Worm (Caenorhabditis elegans) whole organism, L4/young adult: ENCODE measurements around the gene pgp-11.

Experiments used
- W03F9.2 ChIP-seq: fragments of 150-350 bp; optimal IDR thresholded peaks from 2 replicates; lab custom pipeline; 2014; ENCODE audit warnings: missing biosample characterization, missing genetic modification characterization
- dao-5 ChIP-seq: sonication (generic microtip); optimal IDR thresholded peaks from 2 replicates; lab custom pipeline; 2016; ENCODE audit warnings: missing genotype, missing genetic modification characterization, moderate library complexity, missing compliant biosample characterization
- him-1 ChIP-seq: sonication (generic microtip); optimal IDR thresholded peaks from 2 replicates; lab custom pipeline; 2016; ENCODE audit warnings: missing genotype, missing genetic modification reagents, missing genetic modification characterization, missing compliant biosample characterization

DNA sequence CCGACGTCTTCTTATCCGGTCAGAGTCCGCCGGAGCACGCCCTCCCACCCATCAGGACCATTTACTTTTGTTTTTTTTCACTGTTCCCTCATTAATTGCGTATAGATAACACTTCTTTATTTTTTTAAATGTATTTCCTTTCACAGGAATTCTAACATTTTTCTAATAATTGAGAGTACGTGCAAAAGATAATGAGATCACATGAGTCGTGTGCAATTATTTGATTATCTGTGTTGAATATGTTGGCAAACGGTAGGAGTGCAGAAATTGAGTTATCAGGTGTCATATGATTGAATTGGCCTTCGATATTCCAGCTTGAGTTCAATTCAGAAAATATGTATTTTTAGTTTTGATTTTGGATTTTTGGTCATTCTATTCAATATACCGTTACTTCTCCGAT lies 35.7 kb downstream of the pgp-11 start:
- TF ChIP-seq him-1 (tag; lab: Kevin White, UChicago) (no peak), W03F9.2 (tag; lab: Kevin White, UChicago) (no peak), dao-5 (tag; lab: Kevin White, UChicago) (no peak)
